Worm (Caenorhabditis elegans) whole organism, L4/young adult: ENCODE results near the gene ugt-33.

ENCODE experiments used
- W03F9.2 ChIP-seq: fragments of 150-350 bp; optimal IDR thresholded peaks from 2 replicates; lab custom pipeline; 2014; ENCODE audit warnings: missing biosample characterization, missing genetic modification characterization
- him-1 ChIP-seq: sonication (generic microtip); optimal IDR thresholded peaks from 2 replicates; lab custom pipeline; 2016; ENCODE audit warnings: missing genotype, missing genetic modification reagents, missing genetic modification characterization, missing compliant biosample characterization

ce11 chrV:10478097-10478828 lies 14.9 kb upstream of the ugt-33 start, which contains the start of the genes crp-1 and Y32F6B.9:
- TF ChIP-seq him-1 (no peak), W03F9.2 (tag; lab: Kevin White, UChicago) (no peak)
